Worm (Caenorhabditis elegans) whole organism, L2 larva: ENCODE measurements around the gene F48B9.3.
A peak's percentile ranks its signal among the peaks of the same experiment; 100 is the strongest.

Experiments used
- C34F6.9 ChIP-seq: fragments of 150-350 bp; optimal IDR thresholded peaks from 2 replicates; lab custom pipeline; 2014; ENCODE audit warnings: missing biosample characterization, missing genetic modification characterization
- ZK546.5 ChIP-seq: sonication (generic microtip); optimal IDR thresholded peaks from 2 replicates; lab custom pipeline; 2017; ENCODE audit warnings: missing biosample characterization, missing genetic modification characterization
- alr-1 ChIP-seq: fragments of 150-350 bp; optimal IDR thresholded peaks from 2 replicates; lab custom pipeline; 2014; ENCODE audit warnings: missing biosample characterization, missing genetic modification characterization
- aly-2 ChIP-seq: fragments of 150-350 bp; optimal IDR thresholded peaks from 2 replicates; lab custom pipeline; 2014; ENCODE audit warnings: missing biosample characterization, missing genetic modification characterization
- ama-1 ChIP-seq: fragments of 150-350 bp; optimal IDR thresholded peaks from 2 replicates; lab custom pipeline; 2018; ENCODE audit warnings: inconsistent platforms
- blmp-1 ChIP-seq: sonication (generic microtip); optimal IDR thresholded peaks from 2 replicates; lab custom pipeline; 2017; ENCODE audit warnings: missing genetic modification characterization, mild to moderate bottlenecking, missing compliant biosample characterization, antibody characterized with exemption, moderate library complexity; ENCODE audit not compliant: insufficient read depth
- ceh-16 ChIP-seq: fragments of 150-350 bp; optimal IDR thresholded peaks from 2 replicates; lab custom pipeline; 2014; ENCODE audit warnings: missing biosample characterization, missing genetic modification characterization
- dmd-4 ChIP-seq: sonication (generic microtip); optimal IDR thresholded peaks from 2 replicates; lab custom pipeline; 2017; ENCODE audit warnings: missing biosample characterization, missing genetic modification characterization
- egl-27 ChIP-seq: sonication (generic microtip); optimal IDR thresholded peaks from 3 replicates; lab custom pipeline; 2017; ENCODE audit warnings: missing biosample characterization, missing genetic modification reagents, missing genetic modification characterization
- elt-1 ChIP-seq: fragments of 150-350 bp; optimal IDR thresholded peaks from 2 replicates; lab custom pipeline; 2014; ENCODE audit warnings: missing biosample characterization, missing genetic modification characterization
- elt-3 ChIP-seq: sonication (generic microtip); optimal IDR thresholded peaks from 2 replicates; lab custom pipeline; 2017; ENCODE audit warnings: missing biosample characterization, missing genetic modification characterization
- fos-1 ChIP-seq: fragments of 150-350 bp; optimal IDR thresholded peaks from 2 replicates; lab custom pipeline; 2014; ENCODE audit warnings: missing biosample characterization, missing genetic modification characterization
- gmeb-1 ChIP-seq: fragments of 150-350 bp; optimal IDR thresholded peaks from 2 replicates; lab custom pipeline; 2014; ENCODE audit warnings: missing biosample characterization, missing genetic modification characterization
- lin-11 ChIP-seq: fragments of 150-350 bp; sonication (generic microtip); optimal IDR thresholded peaks from 2 replicates; lab custom pipeline; 2014; ENCODE audit warnings: missing biosample characterization, missing genetic modification characterization, inconsistent platforms, mixed read lengths
- lin-39 ChIP-seq: fragments of 150-350 bp; optimal IDR thresholded peaks from 2 replicates; lab custom pipeline; 2014; ENCODE audit warnings: missing biosample characterization, missing genetic modification reagents, missing genetic modification characterization
- mab-5 ChIP-seq: fragments of 150-350 bp; optimal IDR thresholded peaks from 2 replicates; lab custom pipeline; 2014; ENCODE audit warnings: missing biosample characterization, missing genetic modification characterization
- mdl-1 ChIP-seq, 2 experiments: fragments of 150-350 bp in 1 of 2; sonication (generic microtip) in 1 of 2; optimal IDR thresholded peaks; 2 replicates each; lab custom pipeline; 2017; ENCODE audit warnings: missing biosample characterization in 2 of 2, missing genetic modification characterization in 2 of 2
- nhr-10 ChIP-seq: sonication (generic microtip); optimal IDR thresholded peaks from 2 replicates; lab custom pipeline; 2017; ENCODE audit warnings: missing biosample characterization, missing genetic modification characterization
- nhr-11 ChIP-seq: fragments of 150-350 bp; optimal IDR thresholded peaks from 2 replicates; lab custom pipeline; 2014; ENCODE audit warnings: missing biosample characterization, missing genetic modification characterization
- nhr-12 ChIP-seq: fragments of 150-350 bp; optimal IDR thresholded peaks from 2 replicates; lab custom pipeline; 2014; ENCODE audit warnings: missing biosample characterization, missing genetic modification characterization
- nhr-129 ChIP-seq: fragments of 150-350 bp; optimal IDR thresholded peaks from 2 replicates; lab custom pipeline; 2014; ENCODE audit warnings: missing biosample characterization, missing genetic modification characterization
- nhr-21 ChIP-seq: fragments of 150-350 bp; optimal IDR thresholded peaks from 2 replicates; lab custom pipeline; 2014; ENCODE audit warnings: missing biosample characterization, missing genetic modification characterization
- nhr-23 ChIP-seq: fragments of 150-350 bp; optimal IDR thresholded peaks from 2 replicates; lab custom pipeline; 2014; ENCODE audit warnings: missing biosample characterization, missing genetic modification reagents, missing genetic modification characterization
- nhr-237 ChIP-seq: fragments of 150-350 bp; optimal IDR thresholded peaks from 2 replicates; lab custom pipeline; 2014; ENCODE audit warnings: missing biosample characterization, missing genetic modification characterization
- nhr-25 ChIP-seq: fragments of 150-350 bp; sonication (generic microtip); optimal IDR thresholded peaks from 3 replicates; lab custom pipeline; 2014; ENCODE audit warnings: missing biosample characterization, missing genetic modification characterization
- nhr-6 ChIP-seq: fragments of 150-350 bp; optimal IDR thresholded peaks from 2 replicates; lab custom pipeline; 2014; ENCODE audit warnings: missing biosample characterization, missing genetic modification characterization
- nhr-77 ChIP-seq: fragments of 150-350 bp; optimal IDR thresholded peaks from 2 replicates; lab custom pipeline; 2014; ENCODE audit warnings: missing biosample characterization, missing genetic modification characterization
- peb-1 ChIP-seq: fragments of 150-350 bp; optimal IDR thresholded peaks from 2 replicates; lab custom pipeline; 2014; ENCODE audit warnings: missing biosample characterization, missing genetic modification characterization
- sem-4 ChIP-seq: fragments of 150-350 bp; optimal IDR thresholded peaks from 2 replicates; lab custom pipeline; 2014; ENCODE audit warnings: missing biosample characterization, missing genetic modification reagents, missing genetic modification characterization
- skn-1 ChIP-seq: sonication (generic microtip); optimal IDR thresholded peaks from 2 replicates; lab custom pipeline; 2017; ENCODE audit warnings: missing biosample characterization, missing genetic modification characterization
- sma-3 ChIP-seq: sonication (generic microtip); optimal IDR thresholded peaks from 2 replicates; lab custom pipeline; 2016; ENCODE audit warnings: missing genetic modification reagents, missing genetic modification characterization, missing compliant biosample characterization
- sma-9 ChIP-seq, 2 experiments: fragments of 150-350 bp in 1 of 2; sonication (generic microtip) in 1 of 2; optimal IDR thresholded peaks; 2 replicates each; lab custom pipeline; 2014 to 2016; ENCODE audit warnings: missing genetic modification characterization in 2 of 2, mild to moderate bottlenecking in 1 of 2, missing biosample characterization in 1 of 2, missing compliant biosample characterization in 1 of 2, missing genetic modification reagents in 1 of 2, moderate library complexity in 1 of 2
- snpc-4 ChIP-seq: fragments of 150-350 bp; optimal IDR thresholded peaks from 2 replicates; lab custom pipeline; 2014; ENCODE audit warnings: missing biosample characterization, missing genetic modification characterization
- unc-39 ChIP-seq: fragments of 150-350 bp; optimal IDR thresholded peaks from 2 replicates; lab custom pipeline; 2014; ENCODE audit warnings: missing biosample characterization, missing genetic modification characterization
- unc-62 ChIP-seq: fragments of 150-350 bp; optimal IDR thresholded peaks from 2 replicates; lab custom pipeline; 2014; ENCODE audit warnings: missing biosample characterization, missing genetic modification reagents, missing genetic modification characterization
- zag-1 ChIP-seq: fragments of 150-350 bp; optimal IDR thresholded peaks from 2 replicates; lab custom pipeline; 2014; ENCODE audit warnings: missing biosample characterization, missing genetic modification characterization
- ztf-11 ChIP-seq: sonication (generic microtip); optimal IDR thresholded peaks from 2 replicates; lab custom pipeline; 2017; ENCODE audit warnings: missing biosample characterization, missing genetic modification characterization

The F48B9.3 gene

DNA sequence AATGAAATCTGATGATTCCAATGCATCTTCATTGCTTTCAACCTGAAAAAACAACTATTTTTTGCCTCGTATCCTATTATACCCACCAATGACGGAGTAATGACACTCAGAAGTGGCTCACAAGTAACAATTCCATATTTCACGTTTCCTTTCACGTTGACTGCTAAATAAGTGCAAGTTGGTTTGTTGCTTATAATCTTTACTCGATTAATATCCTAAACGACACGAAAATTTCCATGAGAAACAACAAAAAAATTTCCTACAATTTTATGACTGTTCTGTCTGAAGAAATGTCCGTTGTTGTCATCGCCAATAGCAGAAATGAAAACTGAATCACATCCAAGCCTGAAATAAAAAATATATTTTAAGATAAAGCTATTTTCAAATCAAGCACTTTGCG, 32.6 kb downstream of the F48B9.3 start:
- TF ChIP-seq sem-4 (no peak), skn-1 (tag; lab: Kevin White, UChicago) (no peak), nhr-12 (tag; lab: Kevin White, UChicago) (no peak), elt-3 (tag; lab: Kevin White, UChicago) (no peak), mab-5 (tag; lab: Kevin White, UChicago) (no peak), gmeb-1 (tag; lab: Kevin White, UChicago) (no peak), nhr-23 (no peak), egl-27 (no peak), mdl-1 (tag; optimal IDR thresholded peaks at IDR 0.05; lab: Kevin White, UChicago) (no peak), ceh-16 (tag; lab: Kevin White, UChicago) (no peak), nhr-6 (tag; lab: Kevin White, UChicago) (no peak), nhr-25 (tag; lab: Kevin White, UChicago) (no peak), nhr-11 (tag; lab: Kevin White, UChicago) (no peak), nhr-237 (tag; lab: Kevin White, UChicago) (no peak)

DNA sequence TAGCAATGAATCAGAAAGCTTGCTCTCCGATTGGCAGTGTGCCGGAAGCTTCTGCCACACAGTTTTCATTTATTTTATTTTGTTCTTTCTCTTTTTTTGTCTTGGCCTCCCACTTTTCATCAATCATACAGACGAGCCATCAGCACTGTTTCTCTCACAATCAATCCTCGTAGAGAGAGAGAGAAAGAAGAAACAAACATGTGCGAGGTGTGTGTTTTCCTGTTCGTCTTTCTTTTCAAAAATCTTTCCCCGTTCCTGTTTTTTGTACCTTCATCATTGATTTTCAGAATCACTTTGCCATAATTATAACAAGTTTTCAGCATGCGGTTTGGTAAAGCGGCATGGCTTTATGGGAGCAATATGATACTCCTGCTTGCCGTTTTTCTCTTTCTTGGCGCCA, 34.3 kb downstream of the F48B9.3 start, which contains the start of gene T24C12.1:
TSS of gene T24C12.1 (plus strand) at position 301 of the 400 bp plus-strand sequence.
- TF ChIP-seq nhr-129 (tag; lab: Kevin White, UChicago) (no peak), elt-1 (tag; lab: Kevin White, UChicago) (no peak), alr-1 (tag; lab: Kevin White, UChicago) (no peak), egl-27 (no peak), nhr-11 (tag; lab: Kevin White, UChicago) (no peak), sma-3 (GFP tag; lab: Kevin White, UChicago) (no peak)

DNA sequence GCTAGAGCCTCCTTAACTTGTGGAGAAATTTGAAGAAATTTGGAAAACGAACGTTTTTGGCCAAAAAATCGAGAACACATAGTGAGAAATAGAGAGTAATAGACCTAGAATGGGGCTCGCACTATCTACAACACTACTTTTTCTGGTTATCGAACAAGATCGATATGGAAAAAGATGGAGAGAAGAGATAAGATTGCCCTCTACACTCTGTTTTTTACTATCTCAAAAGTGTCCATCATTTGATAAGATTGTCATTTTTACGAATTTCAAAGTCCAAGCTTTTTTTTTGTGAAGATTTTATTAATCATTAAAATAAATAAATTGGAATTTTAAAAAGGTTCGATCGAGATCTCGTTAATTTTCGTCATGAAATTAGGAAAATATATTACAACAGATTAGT, 38.9 kb downstream of the F48B9.3 start, which contains the start of gene T24C12.3:
TSS of gene T24C12.3 (minus strand) at position 134 of the 400 bp plus-strand sequence.
- no peak for TF ChIP-seq nhr-21
- no peak for TF ChIP-seq ceh-16 (tag; lab: Kevin White, UChicago)
- TF ChIP-seq fos-1, result peak; percentile 80
- TF ChIP-seq ztf-11 (tag; lab: Kevin White, UChicago), result no peak
- TF ChIP-seq ZK546.5 (tag; lab: Kevin White, UChicago), result no peak
- no peak for TF ChIP-seq peb-1 (tag; lab: Kevin White, UChicago)
- TF ChIP-seq lin-11 (tag; lab: Kevin White, UChicago), result no peak

DNA sequence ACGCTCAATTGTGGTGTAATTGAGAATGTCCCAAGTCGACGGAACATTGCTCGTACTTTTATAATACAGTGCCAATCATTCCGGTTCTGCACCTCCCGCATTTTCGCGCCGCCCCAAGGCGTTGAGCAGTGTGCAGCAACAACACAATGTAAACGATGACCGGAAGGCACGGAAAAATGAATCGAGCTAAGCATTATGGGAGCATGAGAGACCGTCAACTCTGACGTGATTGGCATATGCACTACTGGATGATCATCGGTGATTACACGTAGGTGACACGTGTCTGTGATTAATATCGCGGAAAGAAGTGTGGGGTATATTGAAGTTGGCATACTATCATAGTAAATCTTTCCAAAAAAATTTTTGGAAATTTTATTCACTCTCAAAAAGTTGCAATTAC, 40.1 kb downstream of the F48B9.3 start, which contains the start of gene T24C12.4:
TSS of gene T24C12.4 (minus strand) at position 101 of the 400 bp plus-strand sequence.
- no peak for TF ChIP-seq zag-1 (tag; lab: Kevin White, UChicago)
- TF ChIP-seq nhr-10 (tag; lab: Kevin White, UChicago), result no peak
- TF ChIP-seq unc-62 (GFP tag; lab: Kevin White, UChicago), result no peak
- TF ChIP-seq lin-39 (tag; lab: Kevin White, UChicago), result no peak

DNA sequence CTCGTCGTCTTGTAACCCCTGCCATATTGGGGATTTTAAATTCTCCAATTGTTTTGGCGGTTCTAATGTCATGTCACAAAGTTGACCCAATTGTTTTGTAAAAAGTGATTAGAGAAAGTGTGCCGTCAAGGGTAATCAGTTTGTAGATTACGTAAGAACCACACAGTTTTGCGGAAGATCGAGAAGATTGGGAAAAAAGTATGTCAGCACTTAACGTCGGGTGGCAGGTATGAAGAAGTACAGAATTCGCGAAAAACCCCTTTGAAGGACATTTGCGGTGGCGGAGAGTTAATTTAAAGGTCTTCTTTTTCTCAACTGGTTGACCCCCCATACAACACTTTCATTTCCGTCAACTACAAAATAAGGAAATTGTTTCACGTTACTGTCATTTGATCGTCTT, 43.5 kb downstream of the F48B9.3 start:
- TF ChIP-seq snpc-4 (no peak), unc-39 (tag; lab: Kevin White, UChicago) (no peak), mdl-1 (tag; optimal IDR thresholded peaks at IDR 0.05; lab: Kevin White, UChicago) (no peak), lin-39 (tag; lab: Kevin White, UChicago) (no peak), nhr-129 (tag; lab: Kevin White, UChicago) (no peak), skn-1 (tag; lab: Kevin White, UChicago) (no peak), nhr-23 (no peak), dmd-4 (no peak), aly-2 (no peak), egl-27 (peak; percentile 39), ama-1 (lab: Kevin White, UChicago) (no peak), C34F6.9 (tag; lab: Kevin White, UChicago) (no peak), nhr-25 (tag; lab: Kevin White, UChicago) (no peak), sma-3 (GFP tag; lab: Kevin White, UChicago) (no peak), blmp-1 (peak; percentile 43), ceh-16 (tag; lab: Kevin White, UChicago) (peak; percentile 5), fos-1 (no peak), nhr-11 (tag; lab: Kevin White, UChicago) (no peak), elt-1 (tag; lab: Kevin White, UChicago) (no peak), nhr-77 (tag; lab: Kevin White, UChicago) (no peak), elt-3 (tag; lab: Kevin White, UChicago) (no peak), sma-9 (GFP tag; optimal IDR thresholded peaks at IDR 0.05; lab: Kevin White, UChicago) (peak; percentile 7), sma-9 (tag; optimal IDR thresholded peaks at IDR 0.05; lab: Kevin White, UChicago) (no peak)
